Worm (Caenorhabditis elegans) whole organism, L4 larva: Measurements from ENCODE around the gene srv-6.

Experiments used
- Y75B8A.6 ChIP-seq: fragments of 200-800 bp; sonication (Bioruptor generic); IDR thresholded peaks from 2 replicates; pipeline ENCODE4 v1.3.6; 2022; ENCODE audit warnings: missing genetic modification reagents, missing genetic modification characterization, missing compliant biosample characterization
- ZK546.5 ChIP-seq, 2 experiments: sonication (generic microtip); optimal IDR thresholded peaks; 2 replicates each; lab custom pipeline; 2017; ENCODE audit warnings: missing biosample characterization in 2 of 2, missing genetic modification characterization in 2 of 2
- lin-13 ChIP-seq: fragments of 150-350 bp; optimal IDR thresholded peaks from 2 replicates; lab custom pipeline; 2014; ENCODE audit warnings: missing biosample characterization, missing genetic modification reagents, missing genetic modification characterization
- pqm-1 ChIP-seq: sonication (generic microtip); optimal IDR thresholded peaks from 2 replicates; lab custom pipeline; 2017; ENCODE audit warnings: missing biosample characterization, missing genetic modification characterization
- snpc-4 ChIP-seq: fragments of 150-350 bp; optimal IDR thresholded peaks from 2 replicates; lab custom pipeline; 2014; ENCODE audit warnings: missing biosample characterization, missing genetic modification characterization
- zip-11 ChIP-seq: fragments of 200-800 bp; sonication (Bioruptor generic); IDR thresholded peaks from 2 replicates; pipeline ENCODE4 v1.3.6; 2022; ENCODE audit warnings: missing genetic modification characterization, missing compliant biosample characterization

- TF ChIP-seq snpc-4 (tag; lab: Kevin White, UChicago) (no peak), ZK546.5 (tag; optimal IDR thresholded peaks at IDR 0.05; lab: Kevin White, UChicago) (no peak), Y75B8A.6 (no peak), lin-13 (GFP tag; lab: Kevin White, UChicago) (no peak), pqm-1 (no peak), zip-11 (GFP tag; lab: Robert Waterston, UW) (no peak)
Observed at ce11 chrX:4263820-4264219, 7.0 kb downstream of the srv-6 start.
